Worm (Caenorhabditis elegans): Measurements from ENCODE around the gene sre-35.

Gene sre-35

DNA sequence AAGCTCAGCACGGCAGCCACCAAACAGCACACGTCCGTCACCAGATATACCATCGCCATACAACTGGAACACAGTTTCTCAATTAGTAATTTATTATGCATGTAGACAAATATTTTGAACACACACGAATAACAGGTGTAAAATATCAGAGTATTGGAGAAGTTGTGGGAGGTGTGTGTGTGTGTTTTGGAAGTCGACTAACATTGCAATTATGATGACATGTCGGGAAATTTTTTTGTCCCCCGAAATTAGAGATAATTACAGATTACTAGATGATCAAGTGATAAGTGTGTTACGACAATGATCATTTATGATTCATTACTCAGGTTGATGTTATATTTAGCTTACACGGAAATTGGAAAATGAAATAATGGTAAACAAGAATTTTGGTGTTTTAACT, 22.9 kb downstream of the sre-35 start, which contains the start of gene Y57A10C.8:
TSS of gene Y57A10C.8 (minus strand) at position 101 of the 400 bp plus-strand sequence.
- TF ChIP-seq gmeb-2 (tag; optimal IDR thresholded peaks at IDR 0.05) (no peak), lim-6 (tag; optimal IDR thresholded peaks at IDR 0.05) (no peak), rnt-1 (tag; optimal IDR thresholded peaks at IDR 0.05) (no peak), hlh-13 (GFP tag; optimal IDR thresholded peaks at IDR 0.05) (no peak), K09A11.1 (tag; optimal IDR thresholded peaks at IDR 0.05; ENCODE audit: insufficient read depth) (no peak), fkh-10 (GFP tag; optimal IDR thresholded peaks at IDR 0.05) (no peak), ceh-45 (GFP tag; IDR thresholded peaks at IDR 0.05) (no peak), sox-2 (GFP tag; IDR thresholded peaks at IDR 0.05) (no peak), lin-11 (tag; optimal IDR thresholded peaks at IDR 0.05) (no peak), ceh-14 (tag; optimal IDR thresholded peaks at IDR 0.05) (no peak), ceh-31 (tag; optimal IDR thresholded peaks at IDR 0.05) (no peak), hlh-30 (tag; optimal IDR thresholded peaks at IDR 0.05; ENCODE audit: insufficient read depth) (no peak), tbx-2 (tag; optimal IDR thresholded peaks at IDR 0.05) (no peak), pha-4 (tag; optimal IDR thresholded peaks at IDR 0.05) (no peak), unc-55 (GFP tag; optimal IDR thresholded peaks at IDR 0.05) (no peak), syd-9 (tag; optimal IDR thresholded peaks at IDR 0.05) (no peak), hlh-6 (tag; optimal IDR thresholded peaks at IDR 0.05) (no peak)

DNA sequence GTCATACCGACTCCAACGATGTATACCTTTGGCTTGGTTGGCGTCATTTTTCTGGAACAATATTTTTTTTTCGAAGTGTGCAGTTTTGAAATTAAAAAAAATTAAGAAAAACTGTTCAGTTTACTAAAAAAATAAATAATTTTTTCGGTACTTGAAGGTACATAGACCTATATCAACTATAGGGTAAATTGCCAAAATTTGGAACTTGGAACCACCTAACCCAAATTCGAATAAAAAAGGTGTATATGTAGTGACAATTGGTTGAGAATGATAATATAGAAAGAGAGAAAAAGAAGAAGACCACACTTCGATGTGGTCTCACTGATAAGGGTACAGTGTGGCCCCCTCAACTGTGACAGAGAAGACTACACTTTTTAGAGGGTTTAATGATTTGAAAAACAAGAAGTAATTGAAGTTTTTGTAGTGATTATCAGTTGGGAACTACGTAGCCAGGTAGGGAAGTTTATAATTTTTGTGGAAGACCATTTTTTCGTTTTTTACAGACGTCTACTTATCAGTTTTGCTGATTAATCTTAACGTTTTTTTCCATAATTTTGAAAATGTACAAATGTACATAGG, 26.9 kb downstream of the sre-35 start, which contains the start of gene daf-22:
TSS of gene daf-22 (minus strand) at position 51 of the 579 bp plus-strand sequence.
- TF ChIP-seq pax-1 (tag; optimal IDR thresholded peaks at IDR 0.05) (no peak), elt-2 (tag; optimal IDR thresholded peaks at IDR 0.05) (peak; percentile 76)

DNA sequence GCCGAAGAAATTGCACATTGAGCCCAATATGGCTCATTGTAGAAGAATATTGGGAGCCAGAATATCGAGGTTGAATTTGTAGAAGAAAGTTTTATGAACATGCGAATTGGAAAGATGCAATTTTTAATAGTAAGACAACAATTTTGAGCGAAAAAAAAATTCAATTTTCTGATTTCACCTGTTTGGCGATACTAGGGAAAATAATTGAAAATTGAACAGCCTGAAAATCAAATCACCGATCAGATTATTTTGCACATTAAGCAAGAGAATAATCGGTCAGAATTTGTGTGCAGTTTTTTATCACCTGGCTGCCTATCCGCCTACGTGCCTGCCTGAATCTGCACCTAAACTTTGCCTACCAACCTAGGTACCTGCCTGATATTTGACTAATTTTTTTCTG, 32.2 kb downstream of the sre-35 start, which contains the start of gene sre-26:
TSS of gene sre-26 (minus strand) at position 101 of the 400 bp plus-strand sequence.
- no peak for TF ChIP-seq pax-1 (tag; optimal IDR thresholded peaks at IDR 0.05)
- TF ChIP-seq syd-9 (tag; optimal IDR thresholded peaks at IDR 0.05) = no peak
- no peak for TF ChIP-seq C38D4.7 (GFP tag; optimal IDR thresholded peaks at IDR 0.05)
- TF ChIP-seq rnt-1 (tag; optimal IDR thresholded peaks at IDR 0.05) = no peak
- TF ChIP-seq hlh-15 (tag; optimal IDR thresholded peaks at IDR 0.05) = no peak
- TF ChIP-seq ceh-24 (tag; optimal IDR thresholded peaks at IDR 0.05) = no peak
- no peak for TF ChIP-seq elt-2 (tag; optimal IDR thresholded peaks at IDR 0.05)
- no peak for TF ChIP-seq nhr-232 (tag; optimal IDR thresholded peaks at IDR 0.05)
- TF ChIP-seq hlh-13 (GFP tag; optimal IDR thresholded peaks at IDR 0.05) = no peak
- TF ChIP-seq hlh-6 (tag; optimal IDR thresholded peaks at IDR 0.05) = no peak
- no peak for TF ChIP-seq K09A11.1 (tag; optimal IDR thresholded peaks at IDR 0.05; ENCODE audit: insufficient read depth)
- TF ChIP-seq nhr-11 (tag; optimal IDR thresholded peaks at IDR 0.05) = no peak
- no peak for TF ChIP-seq tbx-7 (tag; optimal IDR thresholded peaks at IDR 0.05)
- no peak for TF ChIP-seq ceh-30 (tag; optimal IDR thresholded peaks at IDR 0.05)
- TF ChIP-seq gmeb-2 (tag; optimal IDR thresholded peaks at IDR 0.05) = no peak
- TF ChIP-seq lim-6 (tag; optimal IDR thresholded peaks at IDR 0.05) = no peak
- no peak for TF ChIP-seq ceh-14 (tag; optimal IDR thresholded peaks at IDR 0.05)

DNA sequence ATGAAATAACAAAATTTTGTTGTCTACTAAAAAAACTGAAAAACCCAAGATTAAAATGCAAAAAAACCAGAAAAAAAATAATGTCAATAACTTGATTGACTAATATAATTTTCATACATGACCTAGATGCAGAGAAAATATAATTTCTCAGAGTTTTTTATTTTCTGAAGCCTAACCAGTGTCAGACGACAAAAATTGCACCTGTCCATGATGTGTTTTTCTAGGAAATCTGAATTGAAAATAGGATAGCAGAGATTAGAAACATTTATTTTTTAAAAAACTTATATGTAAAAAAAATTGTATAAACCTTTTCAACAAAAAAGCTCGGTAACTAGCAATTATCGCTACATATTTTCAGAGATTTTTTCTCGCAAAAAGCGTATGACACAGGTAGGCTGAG, 34.7 kb downstream of the sre-35 start:
- TF ChIP-seq ama-1 (optimal IDR thresholded peaks at IDR 0.05) (no peak), ahr-1 (tag; optimal IDR thresholded peaks at IDR 0.05) (no peak), C38D4.7 (GFP tag; optimal IDR thresholded peaks at IDR 0.05) (no peak), nfya-1 (tag; optimal IDR thresholded peaks at IDR 0.05) (no peak), syd-9 (tag; optimal IDR thresholded peaks at IDR 0.05) (no peak), rnt-1 (tag; optimal IDR thresholded peaks at IDR 0.05) (no peak), gmeb-2 (tag; optimal IDR thresholded peaks at IDR 0.05) (no peak), K02D7.2 (tag; optimal IDR thresholded peaks at IDR 0.05) (no peak), hlh-30 (tag; optimal IDR thresholded peaks at IDR 0.05; ENCODE audit: insufficient read depth) (no peak), F13H6.1 (tag; optimal IDR thresholded peaks at IDR 0.05) (no peak), fkh-6 (tag; optimal IDR thresholded peaks at IDR 0.05) (no peak), fax-1 (tag; optimal IDR thresholded peaks at IDR 0.05) (no peak), ceh-45 (GFP tag; IDR thresholded peaks at IDR 0.05) (no peak), pros-1 (tag; optimal IDR thresholded peaks at IDR 0.05) (no peak), pax-1 (tag; optimal IDR thresholded peaks at IDR 0.05) (no peak), odd-2 (tag; optimal IDR thresholded peaks at IDR 0.05) (no peak), npax-4 (tag; optimal IDR thresholded peaks at IDR 0.05) (no peak), unc-3 (GFP tag; conservative IDR thresholded peaks at IDR 0.05) (no peak), unc-3 (tag; optimal IDR thresholded peaks at IDR 0.05) (no peak)
